Fruit fly (Drosophila melanogaster) whole organism, adult: ENCODE results near the gene wds.

ENCODE experiments used
- CG11617 ChIP-seq: fragments of 200-800 bp; sonication (Bioruptor generic); optimal IDR thresholded peaks from 2 replicates; lab custom pipeline; 2017; ENCODE audit warnings: mild to moderate bottlenecking, missing biosample characterization, missing genetic modification reagents, missing genetic modification characterization
- CG12768 ChIP-seq: fragments of 200-800 bp; sonication (Bioruptor generic); optimal IDR thresholded peaks from 2 replicates; lab custom pipeline; 2017; ENCODE audit warnings: missing biosample characterization, missing genetic modification characterization, mild to moderate bottlenecking, moderate library complexity, missing genetic modification reagents
- CG14711 ChIP-seq: fragments of 200-800 bp; sonication (Bioruptor generic); optimal IDR thresholded peaks from 2 replicates; lab custom pipeline; 2018; ENCODE audit warnings: missing biosample characterization, mild to moderate bottlenecking, missing genetic modification characterization, moderate library complexity
- CG1620 ChIP-seq: fragments of 200-800 bp; sonication (Bioruptor generic); optimal IDR thresholded peaks from 2 replicates; lab custom pipeline; 2016; ENCODE audit warnings: missing biosample characterization, missing genetic modification characterization
- CG33017 ChIP-seq: fragments of 200-800 bp; sonication (Bioruptor generic); optimal IDR thresholded peaks from 2 replicates; lab custom pipeline; 2018; ENCODE audit warnings: missing biosample characterization, mild to moderate bottlenecking, missing genetic modification characterization, moderate library complexity
- CG5204 ChIP-seq: fragments of 200-800 bp; sonication (Bioruptor generic); optimal IDR thresholded peaks from 2 replicates; lab custom pipeline; 2016; ENCODE audit warnings: missing biosample characterization, missing genetic modification characterization
- CG7045 ChIP-seq: fragments of 200-800 bp; sonication (Bioruptor generic); optimal IDR thresholded peaks from 2 replicates; lab custom pipeline; 2017; ENCODE audit warnings: missing biosample characterization, mild to moderate bottlenecking, missing genetic modification characterization
- CG7101 ChIP-seq: fragments of 200-800 bp; sonication (Bioruptor generic); optimal IDR thresholded peaks from 2 replicates; lab custom pipeline; 2018; ENCODE audit warnings: missing biosample characterization, mild to moderate bottlenecking, missing genetic modification characterization, moderate library complexity
- Clk ChIP-seq: fragments of 200-800 bp; sonication (Bioruptor generic); optimal IDR thresholded peaks from 2 replicates; lab custom pipeline; 2017; ENCODE audit warnings: missing biosample characterization, missing genetic modification characterization
- Crg-1 ChIP-seq: fragments of 200-800 bp; sonication (Bioruptor generic); optimal IDR thresholded peaks from 2 replicates; lab custom pipeline; 2016; ENCODE audit warnings: missing biosample characterization, missing genetic modification characterization
- Hr96 ChIP-seq: fragments of 200-800 bp; sonication (Bioruptor generic); optimal IDR thresholded peaks from 2 replicates; lab custom pipeline; 2016; ENCODE audit warnings: missing biosample characterization, missing genetic modification characterization
- Mnt ChIP-seq: fragments of 200-800 bp; sonication (Bioruptor generic); optimal IDR thresholded peaks from 2 replicates; lab custom pipeline; 2016; ENCODE audit warnings: missing biosample characterization, mild to moderate bottlenecking, missing genetic modification characterization
- bab1 ChIP-seq: fragments of 200-800 bp; sonication (Bioruptor generic); optimal IDR thresholded peaks from 3 replicates; lab custom pipeline; 2019; ENCODE audit warnings: missing biosample characterization, mild to moderate bottlenecking, missing genetic modification characterization, moderate library complexity
- cic ChIP-seq: fragments of 200-800 bp; sonication (Bioruptor generic); optimal IDR thresholded peaks from 2 replicates; lab custom pipeline; 2017; ENCODE audit warnings: missing biosample characterization, mild to moderate bottlenecking, missing genetic modification characterization, moderate library complexity
- cnc ChIP-seq, 2 experiments: fragments of >200 bp; optimal IDR thresholded peaks; 2 replicates each; lab custom pipeline; 2017
- kay ChIP-seq: fragments of 200-800 bp; sonication (Bioruptor generic); peaks from one replicate; lab custom pipeline; 2016; ENCODE audit warnings: missing biosample characterization, missing genetic modification characterization, borderline replicate concordance
- ovo ChIP-seq: fragments of 200-800 bp; sonication (Bioruptor generic); optimal IDR thresholded peaks from 2 replicates; lab custom pipeline; 2016; ENCODE audit warnings: missing biosample characterization, missing genetic modification characterization
- pad ChIP-seq: fragments of 200-800 bp; sonication (Bioruptor generic); optimal IDR thresholded peaks from 3 replicates; lab custom pipeline; 2017; ENCODE audit warnings: missing biosample characterization, missing genetic modification characterization, mild to moderate bottlenecking, moderate library complexity, missing genetic modification reagents
- tj ChIP-seq: fragments of 200-800 bp; sonication (Bioruptor generic); optimal IDR thresholded peaks from 3 replicates; lab custom pipeline; 2017; ENCODE audit warnings: missing biosample characterization, mild to moderate bottlenecking, missing genetic modification characterization, moderate library complexity
- toe ChIP-seq: fragments of 200-800 bp; sonication (Bioruptor generic); optimal IDR thresholded peaks from 2 replicates; lab custom pipeline; 2016; ENCODE audit warnings: missing biosample characterization, missing genetic modification characterization

Gene wds

DNA sequence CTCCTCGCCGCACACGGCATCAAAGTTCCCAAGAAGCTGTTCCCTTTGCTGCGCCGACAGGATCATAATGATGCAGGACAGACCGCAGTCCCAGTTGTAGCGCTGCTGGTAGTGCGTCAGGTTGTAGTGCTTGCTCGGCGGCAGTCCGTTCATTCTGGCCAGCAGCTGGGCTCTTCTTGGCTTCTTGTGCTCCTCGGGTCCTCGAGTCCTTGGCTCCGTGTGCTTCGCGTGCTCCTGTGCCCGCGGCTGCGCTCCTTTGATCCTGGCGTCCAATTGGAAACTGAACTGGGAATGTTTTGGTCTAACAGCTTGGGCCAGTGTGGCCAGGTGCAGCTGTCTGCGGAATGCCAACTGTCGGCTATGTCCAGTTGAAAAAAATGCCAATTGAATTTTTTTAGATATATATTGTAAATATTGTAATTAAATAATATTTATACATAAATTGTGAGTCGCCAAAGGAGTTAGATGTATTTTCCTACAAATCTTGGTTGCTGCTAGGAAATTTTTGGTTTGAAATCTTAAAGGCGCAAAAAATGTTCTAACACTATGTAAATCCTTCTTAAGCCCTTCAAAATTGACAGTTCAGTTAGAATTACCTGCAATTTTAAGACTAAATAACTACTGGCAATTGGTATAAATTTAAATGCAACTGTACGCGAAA, 595 bp upstream of the wds start, which contains the start of gene CG13760:
TSS of gene CG13760 (minus strand) at position 645 of the 661 bp plus-strand sequence.
- no peak for TF ChIP-seq Hr96 (GFP tag; lab: Kevin White, UChicago)
- peak; percentile 13 for TF ChIP-seq toe
- no peak for TF ChIP-seq CG1620
- no peak for TF ChIP-seq Mnt
- no peak for TF ChIP-seq Crg-1 (GFP tag; lab: Kevin White, UChicago)
- no peak for TF ChIP-seq CG5204 (GFP tag; lab: Kevin White, UChicago)
- TF ChIP-seq pad (GFP tag; lab: Kevin White, UChicago) = no peak
- TF ChIP-seq ovo (GFP tag; lab: Kevin White, UChicago) = no peak
- no peak for TF ChIP-seq CG7045 (GFP tag; lab: Kevin White, UChicago)

- TF ChIP-seq cnc (optimal IDR thresholded peaks at IDR 0.05; lab: Kevin White, UChicago) (no peak), pad (GFP tag; lab: Kevin White, UChicago) (no peak), Crg-1 (GFP tag; lab: Kevin White, UChicago) (no peak), CG11617 (GFP tag; lab: Kevin White, UChicago) (peak; percentile 55), cic (GFP tag; lab: Kevin White, UChicago) (no peak), CG14711 (tag; lab: Kevin White, UChicago) (peak; percentile 17), CG7045 (GFP tag; lab: Kevin White, UChicago) (peak; percentile 2), CG33017 (no peak), CG5204 (GFP tag; lab: Kevin White, UChicago) (no peak), toe (peak; percentile 2), CG1620 (peak; percentile 43), Hr96 (GFP tag; lab: Kevin White, UChicago) (peak; percentile 38), CG7101 (tag; lab: Kevin White, UChicago) (peak; percentile 51), tj (peak; percentile 47), CG12768 (GFP tag; lab: Kevin White, UChicago) (peak; percentile 1), Clk (no peak), bab1 (GFP tag; lab: Kevin White, UChicago) (peak; percentile 57), Mnt (peak; percentile 60), kay (no peak), ovo (GFP tag; lab: Kevin White, UChicago) (peak; percentile 10)
These were observed 2.9 kb downstream of the wds start, which contains the start of gene egh for dm6 chrX:2588415-2589411. Gene egh, plus strand, starts transcription at chrX:2588503.

DNA sequence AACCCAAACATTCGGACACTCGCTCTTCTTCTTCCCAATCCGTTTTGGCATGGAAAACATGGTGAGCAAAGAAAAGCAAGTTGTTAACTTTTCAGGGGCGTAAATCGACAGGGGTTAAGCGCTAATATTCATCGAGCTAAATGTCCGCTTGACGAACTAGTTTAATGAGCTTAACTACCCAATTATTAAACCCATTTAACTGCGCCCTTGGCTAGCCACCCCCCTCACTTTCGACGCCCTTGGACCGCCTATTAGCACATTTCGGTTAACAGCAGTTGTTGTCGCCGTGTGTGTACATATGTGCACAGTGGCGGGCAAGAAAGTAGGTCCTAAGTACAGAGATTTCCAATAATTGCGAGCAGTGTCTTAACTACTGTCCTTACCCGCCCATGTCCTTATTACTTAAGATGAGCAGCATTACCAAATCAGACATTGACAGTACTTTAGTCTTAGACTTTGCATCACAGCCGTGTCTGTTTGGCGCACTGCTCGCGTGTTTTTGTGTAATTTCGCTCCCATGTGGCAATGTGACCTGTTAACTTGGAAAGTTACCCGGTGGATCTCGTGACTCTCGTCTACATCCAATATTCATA, 3.8 kb downstream of the wds start:
- TF ChIP-seq CG12768 (GFP tag; lab: Kevin White, UChicago) = peak; percentile 84
- peak; percentile 60 for TF ChIP-seq CG1620
- peak; percentile 85 for TF ChIP-seq CG14711 (tag; lab: Kevin White, UChicago)
- TF ChIP-seq CG7045 (GFP tag; lab: Kevin White, UChicago) = peak; percentile 70
- TF ChIP-seq pad (GFP tag; lab: Kevin White, UChicago) = peak; percentile 65
- TF ChIP-seq toe = no peak
- peak; percentile 35 for TF ChIP-seq cic (GFP tag; lab: Kevin White, UChicago)
- TF ChIP-seq tj = peak; percentile 31
- peak; percentile 54 for TF ChIP-seq Mnt
- TF ChIP-seq CG5204 (GFP tag; lab: Kevin White, UChicago) = peak; percentile 24
- no peak for TF ChIP-seq kay
- TF ChIP-seq bab1 (GFP tag; lab: Kevin White, UChicago) = peak; percentile 93
- TF ChIP-seq ovo (GFP tag; lab: Kevin White, UChicago) = no peak
- TF ChIP-seq Clk = peak; percentile 50
- peak; percentile 54 for TF ChIP-seq CG11617 (GFP tag; lab: Kevin White, UChicago)
- peak; percentile 69 for TF ChIP-seq Hr96 (GFP tag; lab: Kevin White, UChicago)
- peak; percentile 92 for TF ChIP-seq CG7101 (tag; lab: Kevin White, UChicago)
- TF ChIP-seq CG33017 = peak; percentile 88
- peak; percentile 75 for TF ChIP-seq Crg-1 (GFP tag; lab: Kevin White, UChicago)
- TF ChIP-seq cnc (optimal IDR thresholded peaks at IDR 0.05; lab: Kevin White, UChicago) = no peak

- TF ChIP-seq toe = no peak
- TF ChIP-seq CG12768 (GFP tag; lab: Kevin White, UChicago) = no peak
- TF ChIP-seq CG7101 (tag; lab: Kevin White, UChicago) = no peak
- TF ChIP-seq pad (GFP tag; lab: Kevin White, UChicago) = no peak
- no peak for TF ChIP-seq CG14711 (tag; lab: Kevin White, UChicago)
- TF ChIP-seq Mnt = no peak
- no peak for TF ChIP-seq cnc (optimal IDR thresholded peaks at IDR 0.05; lab: Kevin White, UChicago)
- TF ChIP-seq CG5204 (GFP tag; lab: Kevin White, UChicago) = no peak
These were observed 4.8 kb downstream of the wds start for dm6 chrX:2590607-2591006.

DNA sequence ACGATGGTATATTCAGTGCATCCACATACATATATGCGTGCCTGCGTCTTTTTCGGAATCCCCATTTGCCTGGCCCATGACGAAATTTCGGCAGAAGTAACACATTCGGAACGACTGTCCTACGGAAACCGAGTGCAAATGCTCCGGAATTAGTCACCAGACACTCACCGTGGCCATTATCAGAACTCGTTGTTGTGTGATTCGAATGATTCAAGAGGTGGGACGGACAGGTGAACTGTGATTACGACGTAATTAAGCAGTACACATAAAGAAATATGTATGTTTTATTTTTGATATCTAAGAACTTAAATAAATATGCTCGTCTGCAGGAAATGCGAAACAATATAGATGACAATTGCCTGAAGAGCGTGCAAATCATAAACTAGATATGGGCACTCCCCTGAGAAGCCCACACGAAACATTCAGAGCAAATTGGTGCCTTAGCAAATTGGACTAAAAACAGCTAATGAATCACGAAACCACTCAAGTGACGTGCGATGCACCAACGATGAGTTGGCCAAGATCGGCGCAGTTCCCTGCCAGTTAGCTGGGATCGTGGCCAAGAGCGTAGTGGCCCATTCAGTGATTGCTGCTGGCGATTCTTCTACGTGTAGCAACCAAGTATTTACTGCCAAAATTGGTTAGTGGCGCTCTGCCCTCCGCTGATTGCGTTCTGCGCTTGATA, 5.7 kb downstream of the wds start:
- TF ChIP-seq Mnt = no peak
- peak; percentile 88 for TF ChIP-seq kay
- no peak for TF ChIP-seq CG33017
- no peak for TF ChIP-seq bab1 (GFP tag; lab: Kevin White, UChicago)
- peak; percentile 45 for TF ChIP-seq CG5204 (GFP tag; lab: Kevin White, UChicago)
- TF ChIP-seq pad (GFP tag; lab: Kevin White, UChicago) = peak; percentile 37
- TF ChIP-seq toe = peak; percentile 16
- TF ChIP-seq Crg-1 (GFP tag; lab: Kevin White, UChicago) = no peak
- no peak for TF ChIP-seq CG12768 (GFP tag; lab: Kevin White, UChicago)
- TF ChIP-seq Hr96 (GFP tag; lab: Kevin White, UChicago) = peak; percentile 61
- peak; percentile 9 for TF ChIP-seq tj
- TF ChIP-seq cnc (optimal IDR thresholded peaks at IDR 0.05; lab: Kevin White, UChicago) = no peak
- peak; percentile 42 for TF ChIP-seq CG7101 (tag; lab: Kevin White, UChicago)
- TF ChIP-seq CG7045 (GFP tag; lab: Kevin White, UChicago) = no peak
- TF ChIP-seq ovo (GFP tag; lab: Kevin White, UChicago) = no peak
- no peak for TF ChIP-seq CG1620
- TF ChIP-seq cic (GFP tag; lab: Kevin White, UChicago) = peak; percentile 52
- TF ChIP-seq CG14711 (tag; lab: Kevin White, UChicago) = no peak
- TF ChIP-seq Clk = no peak
- TF ChIP-seq CG11617 (GFP tag; lab: Kevin White, UChicago) = peak; percentile 69
